Fruit fly (Drosophila melanogaster): ENCODE data around the gene RIOK2.

The RIOK2 gene

dm6 chr3R:25265589-25266201, at the start of gene RIOK2, which contains the start of gene GlnRS:
TSS of gene RIOK2 (plus strand) at chr3R:25265844.
TSS of gene GlnRS (minus strand) at chr3R:25265721.
- TF ChIP-seq CG8478 (optimal IDR thresholded peaks at IDR 0.05) (no peak), CTCF (optimal IDR thresholded peaks at IDR 0.05) (peak; percentile 0 to 51)

dm6 chr3R:25215997-25216396, 49.6 kb upstream of the RIOK2 start, which contains the start of gene CG31106:
TSS of gene CG31106 (plus strand) at chr3R:25216297.
- TF ChIP-seq CTCF (optimal IDR thresholded peaks at IDR 0.05): no peak
- TF ChIP-seq CG8478 (optimal IDR thresholded peaks at IDR 0.05): no peak

- TF ChIP-seq CG8478 (optimal IDR thresholded peaks at IDR 0.05) (no peak), CTCF (optimal IDR thresholded peaks at IDR 0.05) (no peak)
These were observed 46.6 kb upstream of the RIOK2 start, which contains the start of gene CG31103 for dm6 chr3R:25219018-25219417. TSS of gene CG31103 (plus strand) at chr3R:25219318.

- TF ChIP-seq CG8478 (optimal IDR thresholded peaks at IDR 0.05) (no peak), CTCF (optimal IDR thresholded peaks at IDR 0.05) (peak in 1 of 2 experiments; percentile 2)
These were observed 44.3 kb upstream of the RIOK2 start, which contains the start of gene Alg9 for dm6 chr3R:25221203-25221807. TSS of gene Alg9 (plus strand) at chr3R:25221589.

- no peak for TF ChIP-seq CG8478 (optimal IDR thresholded peaks at IDR 0.05)
- no peak for TF ChIP-seq CTCF (optimal IDR thresholded peaks at IDR 0.05)
These were observed 40.2 kb upstream of the RIOK2 start for dm6 chr3R:25225483-25225882.

- TF ChIP-seq CTCF (optimal IDR thresholded peaks at IDR 0.05): no peak
- TF ChIP-seq CG8478 (optimal IDR thresholded peaks at IDR 0.05): no peak
These were observed 33.2 kb upstream of the RIOK2 start, which contains the start of gene Cad96Cb for dm6 chr3R:25232271-25232989. TSS of gene Cad96Cb (minus strand) at chr3R:25232321.

- TF ChIP-seq CG8478 (optimal IDR thresholded peaks at IDR 0.05) (no peak), CTCF (optimal IDR thresholded peaks at IDR 0.05) (peak in 1 of 2 experiments; percentile 8)
These were observed 30.3 kb upstream of the RIOK2 start, which contains the start of gene Sil1 for dm6 chr3R:25235362-25235761. TSS of gene Sil1 (minus strand) at chr3R:25235529.

dm6 chr3R:25236121-25236520, 29.5 kb upstream of the RIOK2 start:
- no peak for TF ChIP-seq CG8478 (optimal IDR thresholded peaks at IDR 0.05)
- TF ChIP-seq CTCF (optimal IDR thresholded peaks at IDR 0.05): no peak

- no peak for TF ChIP-seq CTCF (optimal IDR thresholded peaks at IDR 0.05)
- TF ChIP-seq CG8478 (optimal IDR thresholded peaks at IDR 0.05): no peak
These were observed 28.3 kb upstream of the RIOK2 start, which contains the start of gene Jhbp7 for dm6 chr3R:25237314-25237713. TSS of gene Jhbp7 (plus strand) at chr3R:25237614.

- TF ChIP-seq CTCF (optimal IDR thresholded peaks at IDR 0.05): no peak
- no peak for TF ChIP-seq CG8478 (optimal IDR thresholded peaks at IDR 0.05)
These were observed 26.6 kb upstream of the RIOK2 start for dm6 chr3R:25238771-25239700.

dm6 chr3R:25239880-25240279, 25.8 kb upstream of the RIOK2 start, which contains the start of gene to:
TSS of gene to (plus strand) at chr3R:25240180.
- TF ChIP-seq CG8478 (optimal IDR thresholded peaks at IDR 0.05) (no peak), CTCF (optimal IDR thresholded peaks at IDR 0.05) (no peak)

dm6 chr3R:25241507-25242070, 24.1 kb upstream of the RIOK2 start, which contains the start of gene CG11854:
TSS of gene CG11854 (plus strand) at chr3R:25242020.
- TF ChIP-seq CG8478 (optimal IDR thresholded peaks at IDR 0.05): no peak
- TF ChIP-seq CTCF (optimal IDR thresholded peaks at IDR 0.05): no peak

- TF ChIP-seq CTCF (optimal IDR thresholded peaks at IDR 0.05): peak; percentile 34 to 61
- TF ChIP-seq CG8478 (optimal IDR thresholded peaks at IDR 0.05): no peak
These were observed 20.4 kb upstream of the RIOK2 start, which contains the start of gene bam for dm6 chr3R:25245052-25245813. TSS of gene bam (minus strand) at chr3R:25245109.

All from S2 (cell line).